Fruit fly (Drosophila melanogaster): ENCODE data around the gene CG42813.

The CG42813 gene

dm6 chr3R:27274533-27275447 lies 46.4 kb upstream of the CG42813 start, which contains the start of gene CG5938 (continued):
- TF ChIP-seq vri (GFP tag; optimal IDR thresholded peaks at IDR 0.05) (peak; percentile 10), Eip75B (GFP tag; optimal IDR thresholded peaks at IDR 0.05) (peak; percentile 12), CG9139 (GFP tag; optimal IDR thresholded peaks at IDR 0.05) (peak; percentile 39), Hr39 (GFP tag; optimal IDR thresholded peaks at IDR 0.05) (peak; percentile 16), CG16779 (tag; optimal IDR thresholded peaks at IDR 0.05) (peak; percentile 31), CG6163 (GFP tag; IDR thresholded peaks at IDR 0.05) (peak; percentile 67), CG32006 (GFP tag; optimal IDR thresholded peaks at IDR 0.05) (peak; percentile 17), fd85E (GFP tag; optimal IDR thresholded peaks at IDR 0.05) (no peak), CG1621 (tag; optimal IDR thresholded peaks at IDR 0.05) (peak; percentile 20), Sox14 (GFP tag; optimal IDR thresholded peaks at IDR 0.05) (peak; percentile 68), CG8319 (GFP tag; optimal IDR thresholded peaks at IDR 0.05) (no peak), Eip78C (GFP tag) (peak; percentile 74), CG3032 (tag; optimal IDR thresholded peaks at IDR 0.05) (peak; percentile 21)

- no peak for TF ChIP-seq fd59A (GFP tag; optimal IDR thresholded peaks at IDR 0.05)
- TF ChIP-seq Hr39 (GFP tag; optimal IDR thresholded peaks at IDR 0.05) = peak; percentile 29
- TF ChIP-seq CG6163 (GFP tag; IDR thresholded peaks at IDR 0.05) = peak; percentile 47; the same call in 1 of the 3 replicates
- TF ChIP-seq CG10669 (GFP tag; optimal IDR thresholded peaks at IDR 0.05) = peak; percentile 1
- peak; percentile 52 for TF ChIP-seq Sox14 (GFP tag; optimal IDR thresholded peaks at IDR 0.05)
- peak; percentile 43 for TF ChIP-seq pdm3 (GFP tag; optimal IDR thresholded peaks at IDR 0.05)
- TF ChIP-seq Eip78C (GFP tag) = peak; percentile 61
- TF ChIP-seq ss (GFP tag; optimal IDR thresholded peaks at IDR 0.05) = peak in 1 of 2 experiments; percentile 44
- no peak for TF ChIP-seq CG11294 (GFP tag; IDR thresholded peaks at IDR 0.05)
- TF ChIP-seq achi (GFP tag; optimal IDR thresholded peaks at IDR 0.05) = peak; percentile 26
- TF ChIP-seq vri (GFP tag; optimal IDR thresholded peaks at IDR 0.05) = peak; percentile 56
- no peak for TF ChIP-seq Hr4 (GFP tag; optimal IDR thresholded peaks at IDR 0.05)
- TF ChIP-seq Blimp-1 (GFP tag; optimal IDR thresholded peaks at IDR 0.05) = no peak
- TF ChIP-seq topi (GFP tag; optimal IDR thresholded peaks at IDR 0.05) = peak; percentile 31
- no peak for TF ChIP-seq OdsH (GFP tag; optimal IDR thresholded peaks at IDR 0.05)
- no peak for TF ChIP-seq dac (GFP tag; optimal IDR thresholded peaks at IDR 0.05)
- TF ChIP-seq CG8632 (GFP tag; optimal IDR thresholded peaks at IDR 0.05) = no peak
- no peak for TF ChIP-seq CG4318 (GFP tag; optimal IDR thresholded peaks at IDR 0.05)
- peak; percentile 19 for TF ChIP-seq net (GFP tag; optimal IDR thresholded peaks at IDR 0.05)
- peak; percentile 15 for TF ChIP-seq CG34406 (GFP tag; optimal IDR thresholded peaks at IDR 0.05)
- no peak for TF ChIP-seq Smox (GFP tag; optimal IDR thresholded peaks at IDR 0.05)
- TF ChIP-seq CG1621 (tag; optimal IDR thresholded peaks at IDR 0.05) = no peak
- no peak for TF ChIP-seq CG7368 (GFP tag; optimal IDR thresholded peaks at IDR 0.05)
- no peak for TF ChIP-seq eg (GFP tag; IDR thresholded peaks at IDR 0.05)
- TF ChIP-seq CG6792 (GFP tag; optimal IDR thresholded peaks at IDR 0.05) = peak; percentile 26
- no peak for TF ChIP-seq Sox102F (GFP tag; optimal IDR thresholded peaks at IDR 0.05)
- peak; percentile 46 for TF ChIP-seq Eip75B (GFP tag; optimal IDR thresholded peaks at IDR 0.05)
- peak; percentile 52 for TF ChIP-seq esn (GFP tag; optimal IDR thresholded peaks at IDR 0.05)
- TF ChIP-seq Met (GFP tag; optimal IDR thresholded peaks at IDR 0.05) = no peak
- peak; percentile 73 for TF ChIP-seq CG6276 (GFP tag; optimal IDR thresholded peaks at IDR 0.05)
- no peak for TF ChIP-seq Gug (GFP tag; IDR thresholded peaks at IDR 0.05)
- TF ChIP-seq CG16779 (tag; optimal IDR thresholded peaks at IDR 0.05) = no peak
- TF ChIP-seq CG3919 (GFP tag; optimal IDR thresholded peaks at IDR 0.05) = peak; percentile 46
- TF ChIP-seq Ets21C (GFP tag; optimal IDR thresholded peaks at IDR 0.05) = no peak
- TF ChIP-seq Hr38 (GFP tag; optimal IDR thresholded peaks at IDR 0.05) = no peak
- peak; percentile 48 for TF ChIP-seq CG31627 (GFP tag; optimal IDR thresholded peaks at IDR 0.05)
- TF ChIP-seq fkh (GFP tag; optimal IDR thresholded peaks at IDR 0.05) = peak; percentile 18
- no peak for TF ChIP-seq CG8319 (GFP tag; optimal IDR thresholded peaks at IDR 0.05)
- TF ChIP-seq CG32006 (GFP tag; optimal IDR thresholded peaks at IDR 0.05) = peak; percentile 3
- peak; percentile 6 for TF ChIP-seq CG6808 (GFP tag; optimal IDR thresholded peaks at IDR 0.05)
- peak; percentile 50 for TF ChIP-seq svp (GFP tag)
- TF ChIP-seq fd85E (GFP tag; optimal IDR thresholded peaks at IDR 0.05) = no peak
These were observed 45.0 kb upstream of the CG42813 start, which contains the start of gene CG5934 for dm6 chr3R:27273118-27274062. Gene CG5934 (plus strand): TSS chr3R:27273705.

Measured in whole organism, prepupa.